Worm (Caenorhabditis elegans): Measurements from ENCODE around the gene cct-2.

DNA sequence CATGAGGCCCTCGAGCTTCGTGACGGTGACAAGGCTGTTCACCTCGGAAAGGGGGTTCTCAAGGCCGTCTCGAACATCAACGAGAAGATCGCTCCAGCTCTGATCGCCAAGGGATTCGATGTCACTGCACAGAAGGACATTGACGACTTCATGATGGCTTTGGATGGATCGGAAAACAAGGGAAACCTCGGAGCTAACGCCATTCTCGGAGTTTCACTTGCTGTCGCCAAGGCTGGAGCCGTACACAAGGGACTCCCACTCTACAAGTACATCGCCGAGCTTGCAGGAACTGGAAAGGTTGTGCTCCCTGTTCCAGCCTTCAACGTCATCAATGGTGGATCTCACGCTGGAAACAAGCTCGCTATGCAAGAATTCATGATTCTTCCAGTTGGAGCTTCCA, 4.9 kb downstream of the cct-2 start:
- TF ChIP-seq nhr-12 (tag; optimal IDR thresholded peaks at IDR 0.05) (no peak), sem-2 (GFP tag; optimal IDR thresholded peaks at IDR 0.05) (no peak), sptf-1 (tag; optimal IDR thresholded peaks at IDR 0.05) (no peak), ztf-11 (tag; optimal IDR thresholded peaks at IDR 0.05) (no peak), unc-39 (tag; optimal IDR thresholded peaks at IDR 0.05) (no peak), elt-1 (tag; optimal IDR thresholded peaks at IDR 0.05; ENCODE audit: borderline replicate concordance, insufficient read depth) (no peak), mab-5 (tag; optimal IDR thresholded peaks at IDR 0.05) (no peak)

Data from whole organism, mixed stage, embryonic.